Fruit fly (Drosophila melanogaster) whole organism, embryonic: ENCODE results near the gene Mf.
A peak's percentile ranks its signal among the peaks of the same experiment; 100 is the strongest.

Experiments
- B-H2 ChIP-seq: fragments of 200-800 bp; sonication (Bioruptor generic); optimal IDR thresholded peaks from 2 replicates; lab custom pipeline; 2018; ENCODE audit warnings: missing biosample characterization, mild to moderate bottlenecking, missing genetic modification characterization
- BEAF-32 ChIP-seq: fragments of 200-800 bp; sonication (Bioruptor generic); optimal IDR thresholded peaks from 3 replicates; lab custom pipeline; 2017; ENCODE audit warnings: missing biosample characterization, missing genetic modification characterization, mild to moderate bottlenecking, moderate library complexity, missing genetic modification reagents
- BtbVII ChIP-seq: fragments of 200-800 bp; sonication (Bioruptor generic); optimal IDR thresholded peaks from 3 replicates; lab custom pipeline; 2017; ENCODE audit warnings: missing biosample characterization, mild to moderate bottlenecking, missing genetic modification characterization
- CG10274 ChIP-seq: fragments of 200-800 bp; sonication (Bioruptor generic); optimal IDR thresholded peaks from 3 replicates; lab custom pipeline; 2017; ENCODE audit warnings: missing biosample characterization, mild to moderate bottlenecking, missing genetic modification characterization
- CG10431 ChIP-seq: fragments of 200-800 bp; sonication (Bioruptor generic); optimal IDR thresholded peaks from 3 replicates; lab custom pipeline; 2018; ENCODE audit warnings: missing biosample characterization, mild to moderate bottlenecking, missing genetic modification characterization
- CG12769 ChIP-seq: fragments of 200-800 bp; sonication (Bioruptor generic); optimal IDR thresholded peaks from 2 replicates; lab custom pipeline; 2019; ENCODE audit warnings: missing biosample characterization, mild to moderate bottlenecking, missing genetic modification characterization, moderate library complexity
- CG13296 ChIP-seq: fragments of 200-800 bp; sonication (Bioruptor generic); optimal IDR thresholded peaks from 3 replicates; lab custom pipeline; 2018; ENCODE audit warnings: missing biosample characterization, mild to moderate bottlenecking, missing genetic modification characterization
- CG13894 ChIP-seq: fragments of 200-800 bp; sonication (Bioruptor generic); optimal IDR thresholded peaks from 3 replicates; lab custom pipeline; 2018; ENCODE audit warnings: missing biosample characterization, mild to moderate bottlenecking, missing genetic modification characterization, moderate library complexity
- CG15479 ChIP-seq: fragments of 200-800 bp; sonication (Bioruptor generic); optimal IDR thresholded peaks from 3 replicates; lab custom pipeline; 2019; ENCODE audit warnings: missing biosample characterization, mild to moderate bottlenecking, missing genetic modification characterization, moderate library complexity
- CG15514 ChIP-seq: fragments of 200-800 bp; sonication (Bioruptor generic); optimal IDR thresholded peaks from 3 replicates; lab custom pipeline; 2017; ENCODE audit warnings: missing biosample characterization, missing genetic modification characterization, mild to moderate bottlenecking, moderate library complexity, missing genetic modification reagents
- CG17385 ChIP-seq: fragments of 200-800 bp; sonication (Bioruptor generic); optimal IDR thresholded peaks from 3 replicates; lab custom pipeline; 2018; ENCODE audit warnings: missing biosample characterization, mild to moderate bottlenecking, missing genetic modification characterization
- CG18599 ChIP-seq: fragments of 200-800 bp; sonication (Bioruptor generic); optimal IDR thresholded peaks from 3 replicates; lab custom pipeline; 2017; ENCODE audit warnings: missing biosample characterization, missing genetic modification characterization, mild to moderate bottlenecking, moderate library complexity, missing genetic modification reagents
- CG2120 ChIP-seq: fragments of 200-800 bp; sonication (Bioruptor generic); optimal IDR thresholded peaks from 3 replicates; lab custom pipeline; 2016; ENCODE audit warnings: missing biosample characterization, missing genetic modification characterization
- CG31441 ChIP-seq: fragments of 200-800 bp; sonication (Bioruptor generic); IDR thresholded peaks from 2 replicates; pipeline ENCODE4 v1.3.6; 2022; ENCODE audit warnings: missing biosample characterization, missing genetic modification characterization
- CG3847 ChIP-seq: fragments of 200-800 bp; sonication (Bioruptor generic); IDR thresholded peaks from 2 replicates; pipeline ENCODE4 v1.3.6; 2022; ENCODE audit warnings: missing biosample characterization, missing genetic modification characterization
- CG7987 ChIP-seq: fragments of 200-800 bp; sonication (Bioruptor generic); optimal IDR thresholded peaks from 2 replicates; lab custom pipeline; 2018; ENCODE audit warnings: missing biosample characterization, mild to moderate bottlenecking, missing genetic modification characterization, moderate library complexity
- CG9797 ChIP-seq: fragments of 200-800 bp; sonication (Bioruptor generic); optimal IDR thresholded peaks from 3 replicates; lab custom pipeline; 2018; ENCODE audit warnings: missing biosample characterization, mild to moderate bottlenecking, missing genetic modification characterization
- CHES-1-like ChIP-seq: fragments of 200-800 bp; sonication (Bioruptor generic); optimal IDR thresholded peaks from 2 replicates; lab custom pipeline; 2016; ENCODE audit warnings: missing biosample characterization, missing genetic modification characterization
- CoRest ChIP-seq: fragments of 200-800 bp; sonication (Bioruptor generic); optimal IDR thresholded peaks from 3 replicates; lab custom pipeline; 2018; ENCODE audit warnings: missing biosample characterization, mild to moderate bottlenecking, missing genetic modification characterization, moderate library complexity
- Dek ChIP-seq: fragments of 200-800 bp; sonication (Bioruptor generic); optimal IDR thresholded peaks from 3 replicates; lab custom pipeline; 2019; ENCODE audit warnings: missing biosample characterization, mild to moderate bottlenecking, missing genetic modification characterization, moderate library complexity
- Drgx ChIP-seq: fragments of 200-800 bp; sonication (Bioruptor generic); IDR thresholded peaks from 2 replicates; pipeline ENCODE4 v1.3.6; 2022; ENCODE audit warnings: missing biosample characterization, missing genetic modification characterization
- Ets65A ChIP-seq: fragments of 200-800 bp; sonication (Bioruptor generic); peaks from one replicate; lab custom pipeline; 2016; ENCODE audit warnings: missing biosample characterization, missing genetic modification characterization
- HmgD ChIP-seq: fragments of 200-800 bp; sonication (Bioruptor generic); optimal IDR thresholded peaks from 3 replicates; lab custom pipeline; 2016; ENCODE audit warnings: missing biosample characterization, missing genetic modification characterization
- Hmr ChIP-seq: fragments of 200-800 bp; sonication (Bioruptor generic); optimal IDR thresholded peaks from 3 replicates; lab custom pipeline; 2017; ENCODE audit warnings: mild to moderate bottlenecking, missing biosample characterization, missing genetic modification reagents, missing genetic modification characterization
- Hr78 ChIP-seq, 2 experiments: fragments of 200-800 bp in 1 of 2; fragments of >200 bp in 1 of 2; sonication (Bioruptor generic) in 1 of 2; optimal IDR thresholded peaks; 2 replicates each; lab custom pipeline; 2017 to 2019; ENCODE audit warnings: missing biosample characterization in 2 of 2, missing genetic modification characterization in 2 of 2, mild to moderate bottlenecking in 1 of 2, moderate library complexity in 1 of 2
- Lhr ChIP-seq: fragments of 200-800 bp; sonication (Bioruptor generic); optimal IDR thresholded peaks from 3 replicates; lab custom pipeline; 2017; ENCODE audit warnings: mild to moderate bottlenecking, missing biosample characterization, missing genetic modification reagents, missing genetic modification characterization
- MESR4 ChIP-seq: fragments of 200-800 bp; sonication (Bioruptor generic); optimal IDR thresholded peaks from 2 replicates; lab custom pipeline; 2018; ENCODE audit warnings: missing biosample characterization, mild to moderate bottlenecking, missing genetic modification characterization, moderate library complexity
- Max ChIP-seq: fragments of 200-800 bp; sonication (Bioruptor generic); optimal IDR thresholded peaks from 2 replicates; lab custom pipeline; 2016; ENCODE audit warnings: missing biosample characterization, mild to moderate bottlenecking, missing genetic modification characterization
- Opbp ChIP-seq: fragments of 200-800 bp; sonication (Bioruptor generic); IDR thresholded peaks from 3 replicates; pipeline ENCODE4 v1.3.6; 2022; ENCODE audit warnings: missing biosample characterization, missing genetic modification characterization; ENCODE audit not compliant: partially characterized antibody
- Sry-δ ChIP-seq: fragments of 200-800 bp; sonication (Bioruptor generic); optimal IDR thresholded peaks from 2 replicates; lab custom pipeline; 2016; ENCODE audit warnings: missing biosample characterization, missing genetic modification characterization
- Trl ChIP-seq, 3 experiments: fragments of >200 bp in 2 of 3; fragments of 200-800 bp in 1 of 3; sonication (Bioruptor generic) in 1 of 3; optimal IDR thresholded peaks; 2 replicates in 1 of 3; 3 replicates in 2 of 3; lab custom pipeline; 2016 to 2017; ENCODE audit warnings: missing biosample characterization in 1 of 3, missing genetic modification characterization in 1 of 3
- amos ChIP-seq: fragments of 200-800 bp; sonication (Bioruptor generic); IDR thresholded peaks from 2 replicates; pipeline ENCODE4 v1.3.6; 2022; ENCODE audit warnings: missing biosample characterization, missing genetic modification characterization; ENCODE audit not compliant: partially characterized antibody
- caup ChIP-seq: fragments of 200-800 bp; sonication (Bioruptor generic); optimal IDR thresholded peaks from 3 replicates; lab custom pipeline; 2017; ENCODE audit warnings: missing biosample characterization, mild to moderate bottlenecking, missing genetic modification characterization, moderate library complexity; ENCODE audit not compliant: severe bottlenecking
- chif ChIP-seq, 2 experiments: fragments of 200-800 bp; sonication (Bioruptor generic); optimal IDR thresholded peaks; 3 replicates each; lab custom pipeline; 2016; ENCODE audit warnings: missing biosample characterization in 2 of 2, missing genetic modification characterization in 2 of 2
- ci ChIP-seq: fragments of 200-800 bp; sonication (Bioruptor generic); IDR thresholded peaks from 3 replicates; pipeline ENCODE4 v1.3.6; 2022; ENCODE audit warnings: missing biosample characterization, missing genetic modification characterization
- corto ChIP-seq: fragments of 200-800 bp; sonication (Bioruptor generic); optimal IDR thresholded peaks from 2 replicates; lab custom pipeline; 2016; ENCODE audit warnings: missing biosample characterization, mild to moderate bottlenecking, missing genetic modification characterization, moderate library complexity
- cwo ChIP-seq: fragments of 200-800 bp; sonication (Bioruptor generic); optimal IDR thresholded peaks from 3 replicates; lab custom pipeline; 2017; ENCODE audit warnings: missing biosample characterization, missing genetic modification characterization, mild to moderate bottlenecking, moderate library complexity, missing genetic modification reagents
- gfzf ChIP-seq: fragments of 200-800 bp; sonication (Bioruptor generic); optimal IDR thresholded peaks from 2 replicates; lab custom pipeline; 2016; ENCODE audit warnings: missing biosample characterization, mild to moderate bottlenecking, missing genetic modification characterization, moderate library complexity
- gro ChIP-seq: fragments of 200-800 bp; sonication (Bioruptor generic); optimal IDR thresholded peaks from 2 replicates; lab custom pipeline; 2016; ENCODE audit warnings: missing biosample characterization, missing genetic modification characterization
- nerfin-2 ChIP-seq: fragments of 200-800 bp; sonication (Bioruptor generic); IDR thresholded peaks from 2 replicates; pipeline ENCODE4 v1.3.6; 2022; ENCODE audit warnings: missing biosample characterization, missing genetic modification characterization; ENCODE audit not compliant: partially characterized antibody
- rib ChIP-seq: fragments of 200-800 bp; sonication (Bioruptor generic); IDR thresholded peaks from 2 replicates; pipeline ENCODE4 v1.3.6; 2022; ENCODE audit warnings: missing biosample characterization, missing genetic modification characterization
- run ChIP-seq: fragments of 200-800 bp; sonication (Bioruptor generic); optimal IDR thresholded peaks from 3 replicates; lab custom pipeline; 2018; ENCODE audit warnings: missing biosample characterization, mild to moderate bottlenecking, missing genetic modification characterization
- sens-2 ChIP-seq: fragments of 200-800 bp; sonication (Bioruptor generic); IDR thresholded peaks from 2 replicates; pipeline ENCODE4 v1.3.6; 2022; ENCODE audit warnings: missing biosample characterization, missing genetic modification characterization
- sob ChIP-seq: fragments of 200-800 bp; sonication (Bioruptor generic); IDR thresholded peaks from 2 replicates; pipeline ENCODE4 v1.3.6; 2022; ENCODE audit warnings: missing biosample characterization, missing genetic modification characterization
- sqz ChIP-seq: fragments of 200-800 bp; sonication (Bioruptor generic); optimal IDR thresholded peaks from 3 replicates; lab custom pipeline; 2018; ENCODE audit warnings: missing biosample characterization, mild to moderate bottlenecking, missing genetic modification characterization
- tll ChIP-seq, 2 experiments: fragments of 200-800 bp in 1 of 2; fragments of >200 bp in 1 of 2; sonication (Bioruptor generic) in 1 of 2; optimal IDR thresholded peaks; 2 replicates each; lab custom pipeline; 2017 to 2019; ENCODE audit warnings: missing biosample characterization in 2 of 2, missing genetic modification characterization in 2 of 2, mild to moderate bottlenecking in 1 of 2, moderate library complexity in 1 of 2

Mf gene

dm6 chr3R:15147038-15147744, 34.1 kb downstream of the Mf start, which contains the start of gene Glys (continued):
- TF ChIP-seq CG15479 (GFP tag; lab: Kevin White, UChicago) (peak; percentile 54), MESR4 (GFP tag; lab: Kevin White, UChicago) (peak; percentile 2), Opbp (GFP tag; lab: Robert Waterston, UW) (peak; percentile 63; the same call in 2 of the 3 replicates), B-H2 (GFP tag; lab: Kevin White, UChicago) (peak; percentile 16), CG9797 (GFP tag; lab: Kevin White, UChicago) (peak; percentile 81), amos (peak; percentile 46; the same call in 1 of the 2 replicates), Drgx (peak; percentile 69), CG31441 (GFP tag; lab: Robert Waterston, UW) (no peak), Max (GFP tag; lab: Kevin White, UChicago) (peak; percentile 9), sens-2 (no peak), CG10274 (no peak), gfzf (GFP tag; lab: Kevin White, UChicago) (peak; percentile 91), Sry-δ (peak; percentile 40), CG18599 (GFP tag; lab: Kevin White, UChicago) (peak; percentile 60), ci (peak; percentile 21; the same call in 1 of the 3 replicates), CG13894 (tag; lab: Kevin White, UChicago) (peak; percentile 6), CG7987 (GFP tag; lab: Kevin White, UChicago) (peak; percentile 41), Hmr (GFP tag; lab: Kevin White, UChicago) (peak; percentile 58), CG17385 (GFP tag; lab: Kevin White, UChicago) (peak; percentile 15), CG3847 (peak; percentile 52), run (tag; lab: Kevin White, UChicago) (no peak), corto (no peak), sqz (GFP tag; lab: Kevin White, UChicago) (peak; percentile 2), CG2120 (GFP tag; lab: Kevin White, UChicago) (peak; percentile 17), rib (GFP tag; lab: Robert Waterston, UW) (peak; percentile 48; the same call in 1 of the 2 replicates), Trl (optimal IDR thresholded peaks at IDR 0.05; lab: Kevin White, UChicago) (peak; percentile 49 to 55), Trl (GFP tag; optimal IDR thresholded peaks at IDR 0.05; lab: Kevin White, UChicago) (peak; percentile 42), CHES-1-like (GFP tag; lab: Kevin White, UChicago) (peak; percentile 25), HmgD (GFP tag; lab: Kevin White, UChicago) (peak; percentile 59), CG10431 (GFP tag; lab: Kevin White, UChicago) (peak; percentile 4), tll (GFP tag; optimal IDR thresholded peaks at IDR 0.05; lab: Kevin White, UChicago) (peak in 1 of 2 experiments; percentile 10), CoRest (tag; lab: Kevin White, UChicago) (peak; percentile 5), sob (GFP tag; lab: Robert Waterston, UW) (0 out of 2 replicates have a peak, but pooled peaks have one; percentile 27), cwo (GFP tag; lab: Kevin White, UChicago) (peak; percentile 2), Hr78 (GFP tag; optimal IDR thresholded peaks at IDR 0.05; lab: Kevin White, UChicago) (peak in 1 of 2 experiments; percentile 81), BtbVII (peak; percentile 51), CG12769 (tag; lab: Kevin White, UChicago) (peak; percentile 96), Lhr (GFP tag; lab: Kevin White, UChicago) (peak; percentile 64), BEAF-32 (GFP tag; lab: Kevin White, UChicago) (peak; percentile 41), CG13296 (peak; percentile 11), Ets65A (peak; percentile 39), gro (GFP tag; lab: Kevin White, UChicago) (no peak), Dek (tag; lab: Kevin White, UChicago) (peak; percentile 51), CG15514 (GFP tag; lab: Kevin White, UChicago) (peak; percentile 60), nerfin-2 (peak; percentile 43; the same call in 1 of the 2 replicates), caup (peak; percentile 20), chif (GFP tag; optimal IDR thresholded peaks at IDR 0.05; lab: Kevin White, UChicago) (no peak)
